Fruit fly (Drosophila melanogaster) whole organism, embryonic: ENCODE data around the gene CG15332.

Source experiments
- ATbp ChIP-seq: fragments of 200-800 bp; sonication (Bioruptor generic); optimal IDR thresholded peaks from 2 replicates; lab custom pipeline; 2017; ENCODE audit warnings: missing biosample characterization, mild to moderate bottlenecking, missing genetic modification characterization, missing genetic modification reagents
- Antp ChIP-seq: fragments of 200-800 bp; sonication (Bioruptor generic); optimal IDR thresholded peaks from 3 replicates; lab custom pipeline; 2016; ENCODE audit warnings: missing biosample characterization, missing genetic modification characterization
- Atf-2 ChIP-seq: fragments of 200-800 bp; sonication (Bioruptor generic); optimal IDR thresholded peaks from 2 replicates; lab custom pipeline; 2016; ENCODE audit warnings: missing biosample characterization, missing genetic modification characterization
- Bdp1 ChIP-seq: fragments of 200-800 bp; sonication (Bioruptor generic); optimal IDR thresholded peaks from 3 replicates; lab custom pipeline; 2016; ENCODE audit warnings: missing biosample characterization, missing genetic modification characterization
- CG1024 ChIP-seq: fragments of 200-800 bp; sonication (Bioruptor generic); IDR thresholded peaks from 2 replicates; pipeline ENCODE4 v1.3.6; 2022; ENCODE audit warnings: missing biosample characterization, missing genetic modification characterization
- CG10321 ChIP-seq: fragments of 200-800 bp; sonication (Bioruptor generic); IDR thresholded peaks from 2 replicates; pipeline ENCODE4 v1.3.6; 2022; ENCODE audit warnings: missing biosample characterization, missing genetic modification characterization
- CG11504 ChIP-seq: fragments of 200-800 bp; sonication (Bioruptor generic); optimal IDR thresholded peaks from 3 replicates; lab custom pipeline; 2019; ENCODE audit warnings: missing biosample characterization, mild to moderate bottlenecking, missing genetic modification characterization, moderate library complexity
- CG12071 ChIP-seq: fragments of 200-800 bp; sonication (Bioruptor generic); optimal IDR thresholded peaks from 3 replicates; lab custom pipeline; 2018; ENCODE audit warnings: missing biosample characterization, mild to moderate bottlenecking, missing genetic modification characterization
- CG12299 ChIP-seq: fragments of 200-800 bp; sonication (Bioruptor generic); optimal IDR thresholded peaks from 2 replicates; lab custom pipeline; 2018; ENCODE audit warnings: missing biosample characterization, mild to moderate bottlenecking, missing genetic modification characterization
- CG12942 ChIP-seq: fragments of 200-800 bp; sonication (Bioruptor generic); optimal IDR thresholded peaks from 3 replicates; lab custom pipeline; 2016; ENCODE audit warnings: missing biosample characterization, missing genetic modification characterization
- CG14860 ChIP-seq: fragments of 200-800 bp; sonication (Bioruptor generic); IDR thresholded peaks from 3 replicates; pipeline ENCODE4 v1.3.6; 2022; ENCODE audit warnings: missing biosample characterization, missing genetic modification characterization; ENCODE audit not compliant: partially characterized antibody
- CG17359 ChIP-seq: fragments of 200-800 bp; sonication (Bioruptor generic); optimal IDR thresholded peaks from 3 replicates; lab custom pipeline; 2018; ENCODE audit warnings: missing biosample characterization, mild to moderate bottlenecking, missing genetic modification characterization, moderate library complexity
- CG2889 ChIP-seq: fragments of 200-800 bp; sonication (Bioruptor generic); IDR thresholded peaks from 3 replicates; pipeline ENCODE4 v1.3.6; 2022; ENCODE audit warnings: missing biosample characterization, missing genetic modification characterization
- CG31388 ChIP-seq: fragments of 200-800 bp; sonication (Bioruptor generic); optimal IDR thresholded peaks from 2 replicates; lab custom pipeline; 2016; ENCODE audit warnings: missing biosample characterization, missing genetic modification characterization
- CG43689 ChIP-seq: fragments of 200-800 bp; sonication (Bioruptor generic); IDR thresholded peaks from 2 replicates; pipeline ENCODE4 v1.3.6; 2022; ENCODE audit warnings: missing biosample characterization, missing genetic modification characterization
- CG8944 ChIP-seq: fragments of 200-800 bp; sonication (Bioruptor generic); optimal IDR thresholded peaks from 3 replicates; lab custom pipeline; 2016; ENCODE audit warnings: missing biosample characterization, missing genetic modification characterization
- CTCF ChIP-seq: fragments of 200-800 bp; sonication (Bioruptor generic); optimal IDR thresholded peaks from 2 replicates; lab custom pipeline; 2017; ENCODE audit warnings: missing biosample characterization, mild to moderate bottlenecking, missing genetic modification characterization, moderate library complexity
- Camta ChIP-seq: fragments of 200-800 bp; sonication (Bioruptor generic); optimal IDR thresholded peaks from 2 replicates; lab custom pipeline; 2016; ENCODE audit warnings: missing biosample characterization, missing genetic modification characterization
- CoRest ChIP-seq: fragments of 200-800 bp; sonication (Bioruptor generic); optimal IDR thresholded peaks from 3 replicates; lab custom pipeline; 2018; ENCODE audit warnings: missing biosample characterization, mild to moderate bottlenecking, missing genetic modification characterization, moderate library complexity
- Dbx ChIP-seq: fragments of 200-800 bp; sonication (Bioruptor generic); IDR thresholded peaks from 3 replicates; pipeline ENCODE4 v1.3.6; 2022; ENCODE audit warnings: missing biosample characterization, missing genetic modification characterization
- Dek ChIP-seq: fragments of 200-800 bp; sonication (Bioruptor generic); optimal IDR thresholded peaks from 3 replicates; lab custom pipeline; 2019; ENCODE audit warnings: missing biosample characterization, mild to moderate bottlenecking, missing genetic modification characterization, moderate library complexity
- Dll ChIP-seq: fragments of 200-800 bp; sonication (Bioruptor generic); IDR thresholded peaks from 4 replicates; pipeline ENCODE4 v1.3.6; 2022; ENCODE audit warnings: missing biosample characterization, missing genetic modification characterization; ENCODE audit not compliant: partially characterized antibody
- Hr3 ChIP-seq: fragments of 200-800 bp; sonication (Bioruptor generic); optimal IDR thresholded peaks from 3 replicates; lab custom pipeline; 2016; ENCODE audit warnings: missing biosample characterization, missing genetic modification characterization
- Jarid2 ChIP-seq: fragments of 200-800 bp; sonication (Bioruptor generic); optimal IDR thresholded peaks from 3 replicates; lab custom pipeline; 2017; ENCODE audit warnings: mild to moderate bottlenecking, missing biosample characterization, missing genetic modification reagents, missing genetic modification characterization
- Mes4 ChIP-seq: fragments of 200-800 bp; sonication (Bioruptor generic); optimal IDR thresholded peaks from 2 replicates; lab custom pipeline; 2016; ENCODE audit warnings: missing biosample characterization, missing genetic modification characterization
- Myb ChIP-seq: fragments of 200-800 bp; sonication (Bioruptor generic); optimal IDR thresholded peaks from 2 replicates; lab custom pipeline; 2016; ENCODE audit warnings: missing biosample characterization, missing genetic modification characterization
- Nf-YC ChIP-seq: fragments of 200-800 bp; optimal IDR thresholded peaks from 3 replicates; lab custom pipeline; 2019; ENCODE audit warnings: missing biosample characterization, mild to moderate bottlenecking, missing genetic modification characterization, moderate library complexity
- TFAM ChIP-seq: fragments of 200-800 bp; sonication (Bioruptor generic); optimal IDR thresholded peaks from 2 replicates; lab custom pipeline; 2017; ENCODE audit warnings: missing biosample characterization, missing genetic modification characterization, inconsistent platforms
- Trl ChIP-seq, 3 experiments: fragments of >200 bp in 2 of 3; fragments of 200-800 bp in 1 of 3; sonication (Bioruptor generic) in 1 of 3; optimal IDR thresholded peaks; 2 replicates in 1 of 3; 3 replicates in 2 of 3; lab custom pipeline; 2016 to 2017; ENCODE audit warnings: missing biosample characterization in 1 of 3, missing genetic modification characterization in 1 of 3
- cato ChIP-seq: fragments of 200-800 bp; sonication (Bioruptor generic); optimal IDR thresholded peaks from 2 replicates; lab custom pipeline; 2016; ENCODE audit warnings: missing biosample characterization, missing genetic modification characterization, borderline replicate concordance
- cg ChIP-seq: fragments of 200-800 bp; sonication (Bioruptor generic); optimal IDR thresholded peaks from 3 replicates; lab custom pipeline; 2019; ENCODE audit warnings: missing biosample characterization, mild to moderate bottlenecking, missing genetic modification characterization, moderate library complexity
- crp ChIP-seq, 2 experiments: fragments of 200-800 bp; sonication (Bioruptor generic); optimal IDR thresholded peaks; 2 replicates in 1 of 2; 3 replicates in 1 of 2; lab custom pipeline; 2017; ENCODE audit warnings: missing biosample characterization in 2 of 2, missing genetic modification characterization in 2 of 2, mild to moderate bottlenecking in 1 of 2, moderate library complexity in 1 of 2
- dati ChIP-seq: fragments of 200-800 bp; sonication (Bioruptor generic); IDR thresholded peaks from 2 replicates; pipeline ENCODE4 v1.3.6; 2022; ENCODE audit warnings: missing biosample characterization, missing genetic modification characterization
- dmrt11E ChIP-seq: fragments of 200-800 bp; sonication (Bioruptor generic); optimal IDR thresholded peaks from 3 replicates; lab custom pipeline; 2018; ENCODE audit warnings: missing biosample characterization, mild to moderate bottlenecking, missing genetic modification characterization, moderate library complexity
- emc ChIP-seq: fragments of 200-800 bp; sonication (Bioruptor generic); optimal IDR thresholded peaks from 2 replicates; lab custom pipeline; 2016; ENCODE audit warnings: missing biosample characterization, missing genetic modification characterization
- eve ChIP-seq, 2 experiments: fragments of >200 bp; optimal IDR thresholded peaks; 2 replicates each; lab custom pipeline; 2017; ENCODE audit warnings: missing biosample characterization in 2 of 2, missing genetic modification characterization in 2 of 2
- gsb ChIP-seq: fragments of 200-800 bp; sonication (Bioruptor generic); IDR thresholded peaks from 2 replicates; pipeline ENCODE4 v1.3.6; 2022; ENCODE audit warnings: missing biosample characterization, missing genetic modification characterization
- ham ChIP-seq: fragments of 200-800 bp; sonication (Bioruptor generic); IDR thresholded peaks from 2 replicates; pipeline ENCODE4 v1.3.6; 2022; ENCODE audit warnings: missing biosample characterization, missing genetic modification characterization
- nerfin-2 ChIP-seq: fragments of 200-800 bp; sonication (Bioruptor generic); IDR thresholded peaks from 2 replicates; pipeline ENCODE4 v1.3.6; 2022; ENCODE audit warnings: missing biosample characterization, missing genetic modification characterization; ENCODE audit not compliant: partially characterized antibody
- nmo ChIP-seq: fragments of 200-800 bp; sonication (Bioruptor generic); optimal IDR thresholded peaks from 2 replicates; lab custom pipeline; 2018; ENCODE audit warnings: missing biosample characterization, mild to moderate bottlenecking, missing genetic modification characterization, moderate library complexity
- otp ChIP-seq: fragments of 200-800 bp; sonication (Bioruptor generic); IDR thresholded peaks from 3 replicates; pipeline ENCODE4, ENCODE4 v1.3.6; 2022; ENCODE audit warnings: missing biosample characterization, missing genetic modification characterization
- prd ChIP-seq, 3 experiments: fragments of >200 bp in 2 of 3; fragments of 200-800 bp in 1 of 3; sonication (Bioruptor generic) in 1 of 3; optimal IDR thresholded peaks in 2 of 3; IDR thresholded peaks in 1 of 3; 2 replicates in 2 of 3; 3 replicates in 1 of 3; pipeline versions ENCODE4 v1.3.6 to Lab custom; 2017 to 2022; ENCODE audit warnings: missing biosample characterization in 1 of 3, missing genetic modification characterization in 1 of 3
- schlank ChIP-seq: fragments of 200-800 bp; sonication (Bioruptor generic); optimal IDR thresholded peaks from 2 replicates; lab custom pipeline; 2018; ENCODE audit warnings: missing biosample characterization, mild to moderate bottlenecking, missing genetic modification characterization
- sisA ChIP-seq: fragments of 200-800 bp; sonication (Bioruptor generic); IDR thresholded peaks from 2 replicates; pipeline ENCODE4 v1.3.6; 2022; ENCODE audit warnings: missing biosample characterization, missing genetic modification characterization
- sqz ChIP-seq: fragments of 200-800 bp; sonication (Bioruptor generic); optimal IDR thresholded peaks from 3 replicates; lab custom pipeline; 2018; ENCODE audit warnings: missing biosample characterization, mild to moderate bottlenecking, missing genetic modification characterization
- trem ChIP-seq: fragments of 200-800 bp; optimal IDR thresholded peaks from 3 replicates; lab custom pipeline; 2019; ENCODE audit warnings: missing biosample characterization, mild to moderate bottlenecking, missing genetic modification characterization, moderate library complexity
- vvl ChIP-seq: fragments of 200-800 bp; sonication (Bioruptor generic); IDR thresholded peaks from 2 replicates; pipeline ENCODE4 v1.3.6; 2022; ENCODE audit warnings: missing biosample characterization, missing genetic modification characterization
- wdn ChIP-seq: fragments of 200-800 bp; sonication (Bioruptor generic); IDR thresholded peaks from 2 replicates; pipeline ENCODE4 v1.3.6; 2022; ENCODE audit warnings: missing biosample characterization, missing genetic modification characterization
- wor ChIP-seq: fragments of 200-800 bp; sonication (Bioruptor generic); IDR thresholded peaks from 2 replicates; pipeline ENCODE4 v1.3.6; 2022; ENCODE audit warnings: missing biosample characterization, missing genetic modification characterization

Gene CG15332

dm6 chrX:7920081-7920688 lies 35.6 kb downstream of the CG15332 start, which contains the start of the genes hdm and Ykt6 (continued):
- TF ChIP-seq CG31388 (GFP tag; lab: Kevin White, UChicago), result peak; percentile 8
- TF ChIP-seq sisA (GFP tag; lab: Robert Waterston, UW), result peak; percentile 71
- peak; percentile 50 for TF ChIP-seq emc (GFP tag; lab: Kevin White, UChicago)
- peak; percentile 81 for TF ChIP-seq trem (tag; lab: Kevin White, UChicago)
- peak; percentile 67; the same call in 2 of the 3 replicates for TF ChIP-seq CG2889 (GFP tag; lab: Robert Waterston, UW)
- peak; percentile 24 for TF ChIP-seq CTCF (GFP tag; lab: Kevin White, UChicago)
- TF ChIP-seq Dek (tag; lab: Kevin White, UChicago), result peak; percentile 59
- no peak for TF ChIP-seq Trl (optimal IDR thresholded peaks at IDR 0.05; lab: Kevin White, UChicago)
- TF ChIP-seq Trl (GFP tag; optimal IDR thresholded peaks at IDR 0.05; lab: Kevin White, UChicago), result peak; percentile 84
- peak; percentile 64; the same call in 1 of the 2 replicates for TF ChIP-seq gsb (GFP tag; lab: Robert Waterston, UW)
- TF ChIP-seq wdn, result peak; percentile 81
- peak; percentile 74 for TF ChIP-seq dmrt11E
- peak; percentile 56 for TF ChIP-seq cato
- TF ChIP-seq Camta (GFP tag; lab: Kevin White, UChicago), result peak; percentile 79
- TF ChIP-seq crp (GFP tag; optimal IDR thresholded peaks at IDR 0.05; lab: Kevin White, UChicago), result peak in 1 of 2 experiments; percentile 58
- TF ChIP-seq nerfin-2, result peak; percentile 94
- TF ChIP-seq ham (GFP tag; lab: Robert Waterston, UW), result no peak
- peak; percentile 76 for TF ChIP-seq CG17359
- TF ChIP-seq Mes4 (GFP tag; lab: Kevin White, UChicago), result peak; percentile 61
- no peak for TF ChIP-seq TFAM (GFP tag; lab: Kevin White, UChicago)
- TF ChIP-seq Atf-2 (GFP tag; lab: Kevin White, UChicago), result peak; percentile 62
- no peak for TF ChIP-seq CG10321 (GFP tag; lab: Robert Waterston, UW)
- TF ChIP-seq Antp (GFP tag; lab: Kevin White, UChicago), result peak; percentile 88
- TF ChIP-seq CoRest, result peak; percentile 78
- peak; percentile 61 for TF ChIP-seq Nf-YC (tag; lab: Kevin White, UChicago)
- TF ChIP-seq CG43689 (GFP tag; lab: Robert Waterston, UW), result no peak
- peak; percentile 56 for TF ChIP-seq CG1024 (GFP tag; lab: Robert Waterston, UW)
- no peak for TF ChIP-seq ATbp
- TF ChIP-seq CG11504 (tag; lab: Kevin White, UChicago), result no peak
- TF ChIP-seq Hr3, result peak; percentile 46
- TF ChIP-seq prd (optimal IDR thresholded peaks at IDR 0.05; lab: Kevin White, UChicago), result no peak
- TF ChIP-seq prd (GFP tag; IDR thresholded peaks at IDR 0.05; lab: Robert Waterston, UW), result peak; percentile 92
- TF ChIP-seq wor, result peak; percentile 62
- TF ChIP-seq Bdp1 (GFP tag; lab: Kevin White, UChicago), result peak; percentile 79
- peak; percentile 93 for TF ChIP-seq CG14860
- peak; percentile 80 for TF ChIP-seq otp
- TF ChIP-seq dati (GFP tag; lab: Robert Waterston, UW), result no peak
- peak; percentile 80 for TF ChIP-seq CG12942
- TF ChIP-seq vvl (GFP tag; lab: Robert Waterston, UW), result peak; percentile 92
- TF ChIP-seq cg (GFP tag; lab: Kevin White, UChicago), result peak; percentile 82
- peak; percentile 71 for TF ChIP-seq CG8944
- TF ChIP-seq nmo (GFP tag; lab: Kevin White, UChicago), result peak; percentile 78
- no peak for TF ChIP-seq sqz (GFP tag; lab: Kevin White, UChicago)
- peak; percentile 98 for TF ChIP-seq Dll (GFP tag; lab: Robert Waterston, UW)
- TF ChIP-seq Jarid2 (GFP tag; lab: Kevin White, UChicago), result no peak
- peak; percentile 64 for TF ChIP-seq schlank (tag; lab: Kevin White, UChicago)
- no peak for TF ChIP-seq CG12071 (GFP tag; lab: Kevin White, UChicago)
- TF ChIP-seq Myb, result peak; percentile 98
- TF ChIP-seq eve (GFP tag; optimal IDR thresholded peaks at IDR 0.05; lab: Kevin White, UChicago), result peak in 1 of 2 experiments; percentile 37
- peak; percentile 87 for TF ChIP-seq Dbx (GFP tag; lab: Robert Waterston, UW)
- peak; percentile 59 for TF ChIP-seq CG12299
